Worm (Caenorhabditis elegans) whole organism, late embryonic: ENCODE measurements around the gene C50H2.5.

Experiments used
- C08G9.2 ChIP-seq: sonication (generic microtip); optimal IDR thresholded peaks from 2 replicates; lab custom pipeline; 2016; ENCODE audit warnings: mild to moderate bottlenecking, missing genetic modification characterization, moderate library complexity, missing compliant biosample characterization
- F13H6.1 ChIP-seq: sonication (generic microtip); optimal IDR thresholded peaks from 2 replicates; lab custom pipeline; 2016; ENCODE audit warnings: missing genetic modification characterization, missing compliant biosample characterization
- K09A11.1 ChIP-seq: sonication (generic microtip); optimal IDR thresholded peaks from 2 replicates; lab custom pipeline; 2017; ENCODE audit warnings: antibody characterized with exemption, mild to moderate bottlenecking, missing genetic modification characterization, missing compliant biosample characterization; ENCODE audit not compliant: insufficient read depth
- ahr-1 ChIP-seq: sonication (generic microtip); optimal IDR thresholded peaks from 2 replicates; lab custom pipeline; 2016; ENCODE audit warnings: missing genetic modification characterization, missing compliant biosample characterization
- ama-1 ChIP-seq: fragments of 150-350 bp; optimal IDR thresholded peaks from 2 replicates; lab custom pipeline; 2014
- ceh-18 ChIP-seq: sonication (generic microtip); optimal IDR thresholded peaks from 2 replicates; lab custom pipeline; 2016; ENCODE audit warnings: missing genetic modification characterization, missing compliant biosample characterization
- ceh-19 ChIP-seq: fragments of 200-800 bp; sonication (Bioruptor generic); optimal IDR thresholded peaks from 2 replicates; lab custom pipeline; 2018; ENCODE audit warnings: mild to moderate bottlenecking, missing genetic modification characterization, missing compliant biosample characterization
- ceh-2 ChIP-seq: sonication (generic microtip); optimal IDR thresholded peaks from 2 replicates; lab custom pipeline; 2016; ENCODE audit warnings: missing genotype, missing genetic modification characterization, missing compliant biosample characterization
- ceh-24 ChIP-seq: sonication (generic microtip); optimal IDR thresholded peaks from 2 replicates; lab custom pipeline; 2016; ENCODE audit warnings: mild to moderate bottlenecking, missing genetic modification characterization, missing compliant biosample characterization
- ceh-34 ChIP-seq: sonication (generic microtip); optimal IDR thresholded peaks from 2 replicates; lab custom pipeline; 2016; ENCODE audit warnings: mild to moderate bottlenecking, missing genetic modification characterization, missing compliant biosample characterization
- ceh-48 ChIP-seq: sonication (generic microtip); optimal IDR thresholded peaks from 2 replicates; lab custom pipeline; 2016; ENCODE audit warnings: missing genetic modification characterization, inconsistent platforms, missing compliant biosample characterization
- dmd-4 ChIP-seq: sonication (generic microtip); optimal IDR thresholded peaks from 2 replicates; lab custom pipeline; 2016; ENCODE audit warnings: borderline replicate concordance, missing genetic modification characterization, missing compliant biosample characterization
- elt-2 ChIP-seq: sonication (generic microtip); optimal IDR thresholded peaks from 2 replicates; lab custom pipeline; 2016; ENCODE audit warnings: missing genetic modification reagents, missing genetic modification characterization, missing compliant biosample characterization
- ets-4 ChIP-seq: sonication (generic microtip); optimal IDR thresholded peaks from 2 replicates; lab custom pipeline; 2016; ENCODE audit warnings: missing genetic modification characterization, missing compliant biosample characterization
- fkh-10 ChIP-seq: fragments of 150-350 bp; optimal IDR thresholded peaks from 2 replicates; lab custom pipeline; 2014; ENCODE audit warnings: missing biosample characterization, missing genetic modification reagents, missing genetic modification characterization
- gmeb-2 ChIP-seq: sonication (generic microtip); optimal IDR thresholded peaks from 2 replicates; lab custom pipeline; 2016; ENCODE audit warnings: missing genetic modification characterization, inconsistent platforms, missing compliant biosample characterization
- hlh-13 ChIP-seq: fragments of 200-800 bp; sonication (Bioruptor generic); optimal IDR thresholded peaks from 2 replicates; lab custom pipeline; 2018; ENCODE audit warnings: mild to moderate bottlenecking, missing genetic modification characterization, missing compliant biosample characterization
- hlh-6 ChIP-seq: sonication (generic microtip); optimal IDR thresholded peaks from 2 replicates; lab custom pipeline; 2016; ENCODE audit warnings: missing genotype, missing genetic modification characterization, missing compliant biosample characterization
- madf-2 ChIP-seq: sonication (generic microtip); optimal IDR thresholded peaks from 2 replicates; lab custom pipeline; 2017; ENCODE audit warnings: missing genetic modification characterization, missing compliant biosample characterization
- nfya-1 ChIP-seq: sonication (generic microtip); optimal IDR thresholded peaks from 2 replicates; lab custom pipeline; 2017; ENCODE audit warnings: missing genetic modification characterization, mild to moderate bottlenecking, missing compliant biosample characterization, antibody characterized with exemption, moderate library complexity
- pat-9 ChIP-seq: fragments of 200-800 bp; sonication (Bioruptor generic); optimal IDR thresholded peaks from 2 replicates; lab custom pipeline; 2018; ENCODE audit warnings: mild to moderate bottlenecking, missing genetic modification characterization, moderate library complexity, missing compliant biosample characterization
- pha-2 ChIP-seq: sonication (generic microtip); optimal IDR thresholded peaks from 2 replicates; lab custom pipeline; 2017; ENCODE audit warnings: mild to moderate bottlenecking, missing genetic modification characterization, missing compliant biosample characterization
- pros-1 ChIP-seq: fragments of 150-350 bp; optimal IDR thresholded peaks from 2 replicates; lab custom pipeline; 2014; ENCODE audit warnings: missing biosample characterization, missing genetic modification reagents, missing genetic modification characterization
- ref-2 ChIP-seq: sonication (generic microtip); optimal IDR thresholded peaks from 2 replicates; lab custom pipeline; 2016; ENCODE audit warnings: missing genetic modification characterization, missing compliant biosample characterization
- sox-2 ChIP-seq: fragments of 200-800 bp; sonication (Bioruptor generic); IDR thresholded peaks from 2 replicates; pipeline ENCODE4 v1.3.6; 2022; ENCODE audit warnings: missing genetic modification reagents, missing genetic modification characterization, missing compliant biosample characterization
- sox-4 ChIP-seq: sonication (generic microtip); optimal IDR thresholded peaks from 2 replicates; lab custom pipeline; 2017; ENCODE audit warnings: mild to moderate bottlenecking, missing genetic modification characterization, inconsistent platforms, missing compliant biosample characterization
- syd-9 ChIP-seq: sonication (generic microtip); optimal IDR thresholded peaks from 2 replicates; lab custom pipeline; 2016; ENCODE audit warnings: mild to moderate bottlenecking, missing genetic modification characterization, moderate library complexity, missing compliant biosample characterization
- unc-42 ChIP-seq: sonication (generic microtip); optimal IDR thresholded peaks from 2 replicates; lab custom pipeline; 2016; ENCODE audit warnings: missing genotype, missing genetic modification characterization, missing compliant biosample characterization
- unc-86 ChIP-seq: sonication (generic microtip); optimal IDR thresholded peaks from 2 replicates; lab custom pipeline; 2016; ENCODE audit warnings: missing genetic modification characterization, missing compliant biosample characterization

The C50H2.5 gene

DNA sequence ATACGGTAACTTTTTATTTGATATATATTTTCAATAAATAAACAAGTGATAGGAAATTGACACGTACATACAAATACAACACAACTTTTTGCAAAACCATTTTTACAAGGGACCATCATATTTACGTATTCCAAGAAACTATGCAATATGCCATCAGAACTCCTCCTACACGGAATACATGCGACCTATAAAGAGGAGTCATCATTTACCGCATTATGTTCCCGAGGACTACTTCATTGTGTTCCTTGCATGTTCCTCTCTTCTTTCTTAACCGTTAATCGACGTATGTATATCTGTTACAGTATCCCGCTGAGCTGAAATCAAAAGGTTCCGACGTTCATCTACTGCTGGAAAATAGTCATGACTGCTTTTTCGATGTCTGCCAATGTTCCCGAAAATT lies at the start of gene C50H2.5:
Gene C50H2.5 (plus strand): TSS at position 301 of the 400 bp plus-strand sequence.
- TF ChIP-seq unc-86 (tag; lab: Kevin White, UChicago), result no peak
- TF ChIP-seq ceh-19 (GFP tag; lab: Kevin White, UChicago), result no peak
- TF ChIP-seq ref-2 (tag; lab: Kevin White, UChicago), result no peak
- TF ChIP-seq ceh-18 (tag; lab: Kevin White, UChicago), result no peak
- TF ChIP-seq hlh-6 (tag; lab: Kevin White, UChicago), result no peak
- no peak for TF ChIP-seq sox-4 (tag; lab: Kevin White, UChicago)
- no peak for TF ChIP-seq gmeb-2 (tag; lab: Kevin White, UChicago)
- TF ChIP-seq pros-1, result no peak

DNA sequence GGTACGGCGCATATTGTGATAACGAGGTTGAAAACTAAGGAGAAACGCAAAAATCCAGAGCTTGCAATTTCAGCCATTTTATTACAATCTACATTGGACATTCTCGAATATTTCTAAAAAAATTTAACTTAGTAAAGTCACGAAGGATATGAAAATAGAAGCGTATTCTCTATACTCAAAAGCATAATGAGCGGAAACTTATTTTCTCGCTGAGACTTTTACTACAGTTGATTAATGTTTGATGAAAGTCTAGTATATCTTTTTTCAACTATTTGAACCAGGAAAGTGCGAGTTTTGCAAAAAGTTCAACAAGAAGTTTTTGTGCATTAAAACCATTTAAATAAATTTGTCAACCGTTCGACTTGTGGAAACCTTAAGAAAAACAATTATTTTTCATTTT lies 47.2 kb upstream of the C50H2.5 start, which contains the start of gene srab-18:
Gene srab-18 (minus strand): TSS at position 101 of the 400 bp plus-strand sequence.
- no peak for TF ChIP-seq ets-4 (tag; lab: Kevin White, UChicago)

DNA sequence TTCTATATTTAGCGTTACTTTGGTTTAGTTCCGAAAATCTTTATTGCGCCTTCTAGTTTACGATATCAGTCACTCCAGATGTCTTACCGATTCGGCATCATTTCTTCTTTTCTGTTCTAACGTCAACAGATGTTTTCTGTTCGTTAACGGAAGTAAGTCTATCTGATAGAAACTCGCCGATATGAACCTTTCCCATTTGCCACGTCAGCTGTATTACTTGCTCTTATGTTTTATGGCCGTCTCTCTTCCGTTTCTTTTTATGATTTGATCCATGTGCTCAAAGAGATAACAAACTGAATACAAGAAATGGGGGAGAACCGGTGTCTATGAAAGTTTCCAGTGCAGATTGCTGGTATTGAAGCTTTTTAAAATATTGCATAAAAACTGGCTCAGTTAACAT lies 39.1 kb upstream of the C50H2.5 start, which contains the start of gene srab-26:
Gene srab-26 (minus strand): TSS at position 101 of the 400 bp plus-strand sequence.
- TF ChIP-seq C08G9.2 (tag; lab: Kevin White, UChicago), result no peak

DNA sequence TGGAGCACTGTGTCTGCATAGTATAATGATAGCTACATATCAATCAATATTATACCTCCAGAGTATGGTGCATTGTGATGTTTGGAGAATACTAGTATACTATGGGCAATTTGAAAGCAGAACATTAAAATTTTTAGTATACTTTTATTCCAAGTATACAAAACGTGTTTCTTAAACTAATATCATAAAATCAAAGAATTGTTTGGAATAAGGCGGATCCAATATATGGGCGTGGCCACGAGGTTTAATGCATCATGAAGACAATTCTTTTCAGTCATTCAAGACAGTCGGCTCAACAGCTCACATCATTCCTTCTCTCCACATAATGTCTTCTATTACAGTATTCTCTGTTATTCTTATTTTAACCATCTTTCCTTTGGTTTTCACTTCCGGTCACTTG lies 38.6 kb upstream of the C50H2.5 start, which contains the start of gene sdz-31:
Gene sdz-31 (plus strand): TSS at position 301 of the 400 bp plus-strand sequence.
- TF ChIP-seq hlh-6 (tag; lab: Kevin White, UChicago) (no peak), nfya-1 (no peak), madf-2 (tag; lab: Kevin White, UChicago) (no peak), sox-4 (tag; lab: Kevin White, UChicago) (no peak)

DNA sequence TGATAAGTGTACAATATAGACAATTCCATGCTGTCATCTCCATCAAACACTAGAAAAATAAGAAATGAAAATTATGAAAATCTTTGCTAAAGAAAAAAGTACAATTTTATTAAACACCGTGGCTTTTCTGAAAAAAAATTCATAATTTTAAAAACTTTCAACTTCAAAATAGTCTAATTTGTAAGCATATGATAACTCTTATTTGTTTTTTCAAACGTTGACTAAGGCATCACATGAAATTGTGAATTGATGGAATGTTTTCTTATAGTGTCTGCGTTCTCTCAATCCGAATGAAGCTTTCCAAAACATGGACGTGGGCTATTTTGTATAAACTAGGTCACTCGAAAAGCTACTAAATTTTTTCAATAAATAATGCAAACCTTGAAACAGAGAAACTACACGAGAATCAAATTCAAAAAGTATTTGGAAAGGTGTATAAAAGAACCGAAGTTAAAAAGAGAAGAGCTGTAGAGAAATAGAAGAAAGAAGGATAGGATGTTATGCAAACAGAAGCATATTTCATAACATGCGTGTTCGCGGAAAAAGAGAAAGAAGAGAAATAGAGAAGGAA lies 32.5 kb upstream of the C50H2.5 start, which contains the start of gene clp-9:
Gene clp-9 (minus strand): TSS at position 51 of the 571 bp plus-strand sequence.
- no peak for TF ChIP-seq C08G9.2 (tag; lab: Kevin White, UChicago)
- TF ChIP-seq syd-9 (tag; lab: Kevin White, UChicago), result no peak
- TF ChIP-seq fkh-10 (GFP tag; lab: Kevin White, UChicago), result no peak
- no peak for TF ChIP-seq ceh-24 (tag; lab: Kevin White, UChicago)
- TF ChIP-seq pros-1, result no peak
- TF ChIP-seq gmeb-2 (tag; lab: Kevin White, UChicago), result no peak
- no peak for TF ChIP-seq ceh-48 (tag; lab: Kevin White, UChicago)
- no peak for TF ChIP-seq unc-86 (tag; lab: Kevin White, UChicago)
- no peak for TF ChIP-seq ceh-34 (tag; lab: Kevin White, UChicago)
- TF ChIP-seq dmd-4 (tag; lab: Kevin White, UChicago), result no peak
- TF ChIP-seq F13H6.1, result no peak
- TF ChIP-seq ama-1, result no peak

DNA sequence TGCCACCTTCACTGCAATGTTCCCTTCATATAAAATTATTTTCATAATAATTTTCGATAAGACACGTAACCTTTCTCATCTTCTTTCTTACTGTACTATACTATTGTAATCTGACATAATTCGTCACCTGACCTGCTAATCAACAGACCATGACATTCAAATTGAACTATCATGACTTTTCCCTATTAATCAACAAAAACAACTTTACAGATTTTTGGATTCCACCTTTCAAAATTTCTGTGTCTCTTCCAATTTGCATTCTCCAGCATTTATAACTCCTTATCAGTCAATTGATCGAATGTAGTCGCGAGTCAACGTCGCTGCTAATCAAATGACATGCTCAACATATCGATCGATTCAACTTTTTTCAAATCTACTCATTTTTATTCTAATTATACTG lies 28.9 kb upstream of the C50H2.5 start, which contains the start of gene fshr-1:
Gene fshr-1 (plus strand): TSS at position 209 of the 400 bp plus-strand sequence.
- TF ChIP-seq elt-2 (tag; lab: Kevin White, UChicago) (peak; percentile 9), ceh-48 (tag; lab: Kevin White, UChicago) (no peak)

DNA sequence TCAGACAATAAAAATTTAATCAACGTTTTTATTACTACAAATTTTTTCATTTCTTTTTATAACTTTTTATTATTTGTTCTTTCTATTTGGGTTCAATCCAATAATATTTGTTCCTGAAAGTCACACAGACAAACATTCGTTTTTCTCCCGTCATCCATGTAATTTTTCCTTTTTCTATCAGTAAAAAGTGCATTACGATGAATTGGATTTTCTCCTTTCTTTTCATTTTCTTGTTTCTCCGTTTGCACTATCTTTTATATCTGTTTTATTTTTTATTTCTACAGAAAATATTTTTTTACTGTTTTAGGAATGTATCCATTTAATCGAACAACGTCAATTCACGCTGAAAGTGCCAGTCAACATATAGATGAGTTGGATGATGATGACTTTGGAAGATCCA lies 19.2 kb upstream of the C50H2.5 start, which contains the start of gene egl-47:
Gene egl-47 (plus strand): TSS at position 301 of the 400 bp plus-strand sequence.
- TF ChIP-seq unc-86 (tag; lab: Kevin White, UChicago), result no peak
- TF ChIP-seq pat-9 (tag; lab: Kevin White, UChicago), result no peak
- TF ChIP-seq unc-42 (tag; lab: Kevin White, UChicago), result no peak
- no peak for TF ChIP-seq sox-2 (GFP tag; lab: Robert Waterston, UW)
- no peak for TF ChIP-seq pha-2 (tag; lab: Kevin White, UChicago)

DNA sequence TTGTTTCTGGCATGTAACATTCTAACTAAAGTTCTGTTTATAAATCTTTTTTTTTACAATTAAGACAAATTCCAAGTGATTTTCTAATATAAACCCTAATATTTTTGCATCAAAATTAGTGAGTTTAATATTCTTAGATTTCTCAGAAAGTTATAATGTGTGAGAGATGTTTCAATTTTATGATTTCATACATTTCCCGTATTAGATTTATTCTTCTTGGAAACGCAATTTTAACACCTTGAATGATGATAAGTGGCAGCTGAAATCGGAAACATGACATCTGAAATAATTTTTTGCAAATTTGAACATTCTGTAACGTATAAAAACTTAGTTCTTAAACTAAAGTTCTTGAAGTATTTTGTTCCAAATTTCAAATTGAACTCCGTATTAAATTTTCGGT lies 17.4 kb upstream of the C50H2.5 start:
- TF ChIP-seq ceh-2 (tag; lab: Kevin White, UChicago) (no peak), ahr-1 (tag; lab: Kevin White, UChicago) (no peak), hlh-13 (no peak), madf-2 (tag; lab: Kevin White, UChicago) (no peak), K09A11.1 (tag; lab: Kevin White, UChicago) (no peak), fkh-10 (GFP tag; lab: Kevin White, UChicago) (no peak)
